Fruit fly (Drosophila melanogaster) whole organism, embryonic: ENCODE results near the gene spn-F.
A peak's percentile ranks its signal among the peaks of the same experiment; 100 is the strongest.

Source experiments
- ATbp ChIP-seq: fragments of 200-800 bp; sonication (Bioruptor generic); optimal IDR thresholded peaks from 2 replicates; lab custom pipeline; 2017; ENCODE audit warnings: missing biosample characterization, mild to moderate bottlenecking, missing genetic modification characterization, missing genetic modification reagents
- CG11504 ChIP-seq: fragments of 200-800 bp; sonication (Bioruptor generic); optimal IDR thresholded peaks from 3 replicates; lab custom pipeline; 2019; ENCODE audit warnings: missing biosample characterization, mild to moderate bottlenecking, missing genetic modification characterization, moderate library complexity
- CG15514 ChIP-seq: fragments of 200-800 bp; sonication (Bioruptor generic); optimal IDR thresholded peaks from 3 replicates; lab custom pipeline; 2017; ENCODE audit warnings: missing biosample characterization, missing genetic modification characterization, mild to moderate bottlenecking, moderate library complexity, missing genetic modification reagents
- CG1603 ChIP-seq: fragments of 200-800 bp; sonication (Bioruptor generic); optimal IDR thresholded peaks from 2 replicates; lab custom pipeline; 2019; ENCODE audit warnings: missing biosample characterization, mild to moderate bottlenecking, missing genetic modification characterization, moderate library complexity
- CG17612 ChIP-seq: fragments of 200-800 bp; sonication (Bioruptor generic); IDR thresholded peaks from 2 replicates; pipeline ENCODE4 v1.3.6; 2022; ENCODE audit warnings: missing biosample characterization, missing genetic modification characterization
- CG18011 ChIP-seq: fragments of 200-800 bp; sonication (Bioruptor generic); optimal IDR thresholded peaks from 2 replicates; lab custom pipeline; 2017; ENCODE audit warnings: missing biosample characterization, missing genetic modification characterization, mild to moderate bottlenecking, moderate library complexity, missing genotype
- CG18599 ChIP-seq: fragments of 200-800 bp; sonication (Bioruptor generic); optimal IDR thresholded peaks from 3 replicates; lab custom pipeline; 2017; ENCODE audit warnings: missing biosample characterization, missing genetic modification characterization, mild to moderate bottlenecking, moderate library complexity, missing genetic modification reagents
- CG7357 ChIP-seq: fragments of 200-800 bp; sonication (Bioruptor generic); IDR thresholded peaks from 3 replicates; pipeline ENCODE4 v1.3.6; 2022; ENCODE audit warnings: missing biosample characterization, missing genetic modification characterization
- CG7556 ChIP-seq: fragments of 200-800 bp; sonication (Bioruptor generic); optimal IDR thresholded peaks from 2 replicates; lab custom pipeline; 2017; ENCODE audit warnings: missing biosample characterization, mild to moderate bottlenecking, missing genetic modification characterization
- CG7839 ChIP-seq: fragments of 200-800 bp; sonication (Bioruptor generic); optimal IDR thresholded peaks from 3 replicates; lab custom pipeline; 2018; ENCODE audit warnings: missing biosample characterization, mild to moderate bottlenecking, missing genetic modification characterization, moderate library complexity
- CG8089 ChIP-seq: fragments of 200-800 bp; sonication (Bioruptor generic); optimal IDR thresholded peaks from 3 replicates; lab custom pipeline; 2016; ENCODE audit warnings: missing biosample characterization, missing genetic modification characterization
- CG8290 ChIP-seq, 3 experiments: fragments of 200-800 bp; sonication (Bioruptor generic); optimal IDR thresholded peaks; 2 replicates each; lab custom pipeline; 2016 to 2019; ENCODE audit warnings: missing biosample characterization in 3 of 3, missing genetic modification characterization in 3 of 3, mild to moderate bottlenecking in 2 of 3, moderate library complexity in 1 of 3
- CTCF ChIP-seq: fragments of 200-800 bp; sonication (Bioruptor generic); optimal IDR thresholded peaks from 2 replicates; lab custom pipeline; 2017; ENCODE audit warnings: missing biosample characterization, mild to moderate bottlenecking, missing genetic modification characterization, moderate library complexity
- E2f2 ChIP-seq: fragments of 200-800 bp; sonication (Bioruptor generic); IDR thresholded peaks from 2 replicates; pipeline ENCODE4 v1.3.6; 2022; ENCODE audit warnings: missing biosample characterization, missing genetic modification characterization
- Fer1 ChIP-seq: fragments of 200-800 bp; sonication (Bioruptor generic); optimal IDR thresholded peaks from 2 replicates; lab custom pipeline; 2017; ENCODE audit warnings: missing biosample characterization, mild to moderate bottlenecking, missing genetic modification characterization
- GATAe ChIP-seq: fragments of 200-800 bp; sonication (Bioruptor generic); conservative IDR thresholded peaks from 2 replicates; pipeline ENCODE4 v1.3.6; 2022; ENCODE audit warnings: missing biosample characterization, missing genetic modification characterization
- Hmr ChIP-seq: fragments of 200-800 bp; sonication (Bioruptor generic); optimal IDR thresholded peaks from 3 replicates; lab custom pipeline; 2017; ENCODE audit warnings: mild to moderate bottlenecking, missing biosample characterization, missing genetic modification reagents, missing genetic modification characterization
- Hr51 ChIP-seq, 2 experiments: fragments of 200-800 bp; sonication (Bioruptor generic); optimal IDR thresholded peaks; 2 replicates in 1 of 2; 3 replicates in 1 of 2; lab custom pipeline; 2016 to 2018; ENCODE audit warnings: missing biosample characterization in 2 of 2, missing genetic modification characterization in 2 of 2, mild to moderate bottlenecking in 1 of 2, moderate library complexity in 1 of 2
- Jarid2 ChIP-seq: fragments of 200-800 bp; sonication (Bioruptor generic); optimal IDR thresholded peaks from 3 replicates; lab custom pipeline; 2017; ENCODE audit warnings: mild to moderate bottlenecking, missing biosample characterization, missing genetic modification reagents, missing genetic modification characterization
- Med ChIP-seq: fragments of 200-800 bp; sonication (Bioruptor generic); peaks from one replicate; lab custom pipeline; 2016; ENCODE audit warnings: missing biosample characterization, missing genetic modification characterization, mild to moderate bottlenecking, inconsistent platforms, moderate library complexity
- NC2α ChIP-seq: fragments of 200-800 bp; sonication (Bioruptor generic); optimal IDR thresholded peaks from 2 replicates; lab custom pipeline; 2016; ENCODE audit warnings: missing biosample characterization, missing genetic modification characterization
- Rx ChIP-seq: fragments of 200-800 bp; sonication (Bioruptor generic); IDR thresholded peaks from 2 replicates; pipeline ENCODE4 v1.3.6; 2022; ENCODE audit warnings: missing biosample characterization, missing genetic modification characterization
- ap ChIP-seq: fragments of 200-800 bp; sonication (Bioruptor generic); IDR thresholded peaks from 2 replicates; pipeline ENCODE4 v1.3.6; 2022; ENCODE audit warnings: missing biosample characterization, missing genetic modification characterization
- ash1 ChIP-seq: fragments of 200-800 bp; sonication (Bioruptor generic); optimal IDR thresholded peaks from 2 replicates; lab custom pipeline; 2018; ENCODE audit warnings: missing biosample characterization, mild to moderate bottlenecking, missing genetic modification characterization
- bab2 ChIP-seq: fragments of 200-800 bp; sonication (Bioruptor generic); optimal IDR thresholded peaks from 2 replicates; lab custom pipeline; 2016; ENCODE audit warnings: missing biosample characterization, missing genetic modification characterization
- caup ChIP-seq: fragments of 200-800 bp; sonication (Bioruptor generic); optimal IDR thresholded peaks from 3 replicates; lab custom pipeline; 2017; ENCODE audit warnings: missing biosample characterization, mild to moderate bottlenecking, missing genetic modification characterization, moderate library complexity; ENCODE audit not compliant: severe bottlenecking
- dmrt99B ChIP-seq: fragments of 200-800 bp; sonication (Bioruptor generic); optimal IDR thresholded peaks from 2 replicates; lab custom pipeline; 2018; ENCODE audit warnings: missing biosample characterization, mild to moderate bottlenecking, missing genetic modification characterization, moderate library complexity
- esg ChIP-seq: fragments of 200-800 bp; sonication (Bioruptor generic); conservative IDR thresholded peaks from 2 replicates; pipeline ENCODE4 v1.3.6; 2022; ENCODE audit warnings: missing biosample characterization, missing genetic modification characterization
- fu2 ChIP-seq: fragments of 200-800 bp; sonication (Bioruptor generic); optimal IDR thresholded peaks from 2 replicates; lab custom pipeline; 2016; ENCODE audit warnings: missing biosample characterization, missing genetic modification characterization
- gem ChIP-seq: fragments of 200-800 bp; sonication (Bioruptor generic); optimal IDR thresholded peaks from 2 replicates; lab custom pipeline; 2019; ENCODE audit warnings: missing biosample characterization, mild to moderate bottlenecking, missing genetic modification characterization, moderate library complexity
- hkb ChIP-seq, 2 experiments: fragments of 200-800 bp in 1 of 2; fragments of >200 bp in 1 of 2; sonication (Bioruptor generic) in 1 of 2; IDR thresholded peaks in 1 of 2; optimal IDR thresholded peaks in 1 of 2; 2 replicates each; pipeline versions ENCODE4 v1.3.6 to Lab custom; 2017 to 2022; ENCODE audit warnings: missing biosample characterization in 1 of 2, missing genetic modification characterization in 1 of 2
- kay ChIP-seq: fragments of 200-800 bp; sonication (Bioruptor generic); optimal IDR thresholded peaks from 2 replicates; lab custom pipeline; 2016; ENCODE audit warnings: missing biosample characterization, missing genetic modification characterization
- knrl ChIP-seq: fragments of 200-800 bp; sonication (Bioruptor generic); IDR thresholded peaks from 3 replicates; pipeline ENCODE4 v1.3.6; 2022; ENCODE audit warnings: missing biosample characterization, missing genetic modification characterization; ENCODE audit not compliant: partially characterized antibody
- lab ChIP-seq: fragments of 200-800 bp; sonication (Bioruptor generic); optimal IDR thresholded peaks from 3 replicates; lab custom pipeline; 2017; ENCODE audit warnings: missing biosample characterization, missing genetic modification characterization, mild to moderate bottlenecking, moderate library complexity, missing genetic modification reagents
- mam ChIP-seq: fragments of 200-800 bp; sonication (Bioruptor generic); optimal IDR thresholded peaks from 3 replicates; lab custom pipeline; 2016; ENCODE audit warnings: missing biosample characterization, missing genetic modification characterization
- nerfin-1 ChIP-seq: fragments of 200-800 bp; sonication (Bioruptor generic); optimal IDR thresholded peaks from 3 replicates; lab custom pipeline; 2019; ENCODE audit warnings: missing biosample characterization, mild to moderate bottlenecking, missing genetic modification characterization, moderate library complexity
- p53 ChIP-seq: fragments of 200-800 bp; sonication (Bioruptor generic); optimal IDR thresholded peaks from 2 replicates; lab custom pipeline; 2016; ENCODE audit warnings: missing biosample characterization, missing genetic modification characterization
- pan ChIP-seq, 4 experiments: fragments of >200 bp in 3 of 4; fragments of 200-800 bp in 1 of 4; sonication (Bioruptor generic) in 1 of 4; optimal IDR thresholded peaks in 3 of 4; IDR thresholded peaks in 1 of 4; 2 replicates each; pipeline versions ENCODE4 v1.3.6 to Lab custom; 2017 to 2022; ENCODE audit warnings: missing biosample characterization in 2 of 4, missing genetic modification characterization in 2 of 4, mixed read lengths in 1 of 4
- peb ChIP-seq: fragments of 200-800 bp; sonication (Bioruptor generic); IDR thresholded peaks from 2 replicates; pipeline ENCODE4 v1.3.6; 2022; ENCODE audit warnings: missing biosample characterization, missing genetic modification characterization
- slbo ChIP-seq: fragments of 200-800 bp; sonication (Bioruptor generic); IDR thresholded peaks from 2 replicates; pipeline ENCODE4 v1.3.6; 2022; ENCODE audit warnings: missing biosample characterization, missing genetic modification characterization
- vvl ChIP-seq: fragments of 200-800 bp; sonication (Bioruptor generic); IDR thresholded peaks from 2 replicates; pipeline ENCODE4 v1.3.6; 2022; ENCODE audit warnings: missing biosample characterization, missing genetic modification characterization
- zf30C ChIP-seq: fragments of 200-800 bp; sonication (Bioruptor generic); optimal IDR thresholded peaks from 3 replicates; lab custom pipeline; 2018; ENCODE audit warnings: missing biosample characterization, mild to moderate bottlenecking, missing genetic modification characterization

The spn-F gene

DNA sequence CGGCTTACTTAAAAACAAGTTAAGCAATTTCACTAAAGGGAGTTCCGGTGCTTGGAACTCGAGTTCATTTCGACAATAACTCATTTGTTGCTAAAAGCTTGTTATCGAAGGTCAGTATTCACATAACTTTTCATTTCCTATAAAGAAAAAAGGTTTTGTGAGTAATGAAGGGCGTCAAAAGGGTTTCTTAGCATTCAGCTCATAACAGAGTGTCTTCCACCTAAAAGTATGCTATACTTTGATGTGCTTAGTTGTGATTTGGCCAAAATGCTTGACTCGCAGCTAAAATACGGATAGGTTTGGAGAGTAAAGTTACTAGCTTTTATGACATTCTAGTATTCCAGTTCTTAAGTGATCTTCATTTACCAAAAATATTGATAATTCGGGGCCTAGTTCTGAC lies 9.0 kb downstream of the spn-F start (continued):
- no peak for TF ChIP-seq ap (GFP tag; lab: Robert Waterston, UW)
- no peak for TF ChIP-seq Jarid2 (GFP tag; lab: Kevin White, UChicago)
- TF ChIP-seq CG8290 (GFP tag; optimal IDR thresholded peaks at IDR 0.05; lab: Kevin White, UChicago) = no peak
- TF ChIP-seq CG8290 (tag; optimal IDR thresholded peaks at IDR 0.05; lab: Kevin White, UChicago) = no peak
- peak; percentile 63 for TF ChIP-seq CG15514
- TF ChIP-seq caup (GFP tag; lab: Kevin White, UChicago) = peak; percentile 18

DNA sequence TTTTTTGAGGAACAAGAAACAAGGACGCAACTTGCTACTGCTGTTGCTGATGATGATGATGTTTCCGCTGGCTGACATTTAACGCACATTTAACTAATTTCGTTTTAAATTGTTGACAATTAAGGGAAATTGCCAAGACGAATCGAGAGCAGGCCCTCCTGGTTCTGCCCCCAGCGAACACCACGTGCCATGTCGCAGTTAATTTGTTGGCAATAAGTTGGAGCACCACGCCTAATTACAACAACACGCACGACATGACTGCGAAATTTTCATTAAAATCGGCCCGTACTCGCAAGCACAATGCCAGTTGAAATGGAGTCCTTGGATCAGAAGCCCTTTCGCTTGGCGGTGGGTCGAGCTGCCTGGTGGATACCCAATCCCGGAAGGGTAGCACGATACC lies 10.5 kb downstream of the spn-F start, which contains the start of gene ppk24:
Gene ppk24 (plus strand): TSS at position 301 of the 400 bp plus-strand sequence.
- TF ChIP-seq knrl (GFP tag; lab: Robert Waterston, UW) (no peak), Med (GFP tag; lab: Kevin White, UChicago) (peak; percentile 17), ash1 (GFP tag; lab: Kevin White, UChicago) (no peak), NC2α (GFP tag; lab: Kevin White, UChicago) (no peak), fu2 (no peak), nerfin-1 (no peak)
- TF ChIP-seq, all 482 proteins: peak for 1

DNA sequence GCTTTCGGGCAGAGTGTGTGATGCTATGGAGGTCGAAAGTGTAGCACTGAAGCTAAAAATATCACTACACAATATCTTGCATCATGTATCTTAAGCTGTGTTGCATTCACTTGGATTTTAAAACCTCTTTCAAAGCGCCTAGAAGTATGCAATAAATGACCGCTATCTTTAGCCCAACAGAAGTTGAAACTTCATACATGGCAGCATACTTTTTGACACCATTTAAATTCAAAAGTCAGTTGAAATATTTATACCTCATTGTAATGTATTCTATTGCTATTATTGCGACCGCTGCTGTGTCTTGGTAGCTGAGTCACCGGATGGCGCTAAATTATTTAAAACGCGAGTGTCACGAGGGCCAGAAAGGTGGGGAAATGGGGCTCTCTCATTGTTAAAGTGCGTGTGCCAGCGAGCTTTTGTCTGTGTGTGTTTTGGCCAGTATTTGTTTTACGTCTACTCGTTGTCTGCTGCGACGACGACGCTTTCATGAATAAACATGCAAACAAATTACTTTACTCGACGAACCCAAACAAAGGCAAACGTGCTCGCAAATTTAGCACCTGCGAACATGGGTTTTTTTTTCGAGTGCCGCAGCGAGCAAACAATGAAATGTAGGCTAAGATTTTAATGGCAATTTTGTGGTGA lies 16.0 kb downstream of the spn-F start:
- peak; percentile 6 for TF ChIP-seq CG15514
- TF ChIP-seq CTCF (GFP tag; lab: Kevin White, UChicago) = peak; percentile 6
- TF ChIP-seq lab (GFP tag; lab: Kevin White, UChicago) = peak; percentile 24
- peak; percentile 80 for TF ChIP-seq CG17612
- no peak for TF ChIP-seq CG1603 (tag; lab: Kevin White, UChicago)
- peak; percentile 32 for TF ChIP-seq p53 (GFP tag; lab: Kevin White, UChicago)
- peak; percentile 26 for TF ChIP-seq kay (GFP tag; lab: Kevin White, UChicago)
- peak; percentile 23 for TF ChIP-seq CG11504 (tag; lab: Kevin White, UChicago)
- TF ChIP-seq CG18011 = peak; percentile 93
- TF ChIP-seq gem (tag; lab: Kevin White, UChicago) = no peak
- peak; percentile 66 for TF ChIP-seq Med (GFP tag; lab: Kevin White, UChicago)
- TF ChIP-seq slbo (GFP tag; lab: Robert Waterston, UW) = no peak
- TF ChIP-seq hkb (optimal IDR thresholded peaks at IDR 0.05; lab: Kevin White, UChicago) = no peak
- 0 out of 2 replicates have a peak, but pooled peaks have one; percentile 20 for TF ChIP-seq hkb (GFP tag; IDR thresholded peaks at IDR 0.05; lab: Robert Waterston, UW)
- TF ChIP-seq esg = 0 out of 2 replicates have a peak, but pooled peaks have one; percentile 10
- TF ChIP-seq CG7839 (tag; lab: Kevin White, UChicago) = peak; percentile 6
- TF ChIP-seq E2f2 = peak; percentile 7; the same call in 1 of the 2 replicates
- no peak for TF ChIP-seq GATAe
- TF ChIP-seq CG8290 (GFP tag; optimal IDR thresholded peaks at IDR 0.05; lab: Kevin White, UChicago) = peak; percentile 83
- peak in 1 of 2 experiments; percentile 72 for TF ChIP-seq CG8290 (tag; optimal IDR thresholded peaks at IDR 0.05; lab: Kevin White, UChicago)
- TF ChIP-seq zf30C (GFP tag; lab: Kevin White, UChicago) = no peak
- peak; percentile 1 for TF ChIP-seq Fer1 (GFP tag; lab: Kevin White, UChicago)
- no peak for TF ChIP-seq peb (GFP tag; lab: Robert Waterston, UW)
- no peak for TF ChIP-seq Rx (GFP tag; lab: Robert Waterston, UW)
- peak; percentile 36 for TF ChIP-seq ATbp (GFP tag; lab: Kevin White, UChicago)
- TF ChIP-seq mam (GFP tag; lab: Kevin White, UChicago) = no peak
- TF ChIP-seq CG7556 (GFP tag; lab: Kevin White, UChicago) = peak; percentile 20
- peak; percentile 14 for TF ChIP-seq bab2 (GFP tag; lab: Kevin White, UChicago)
- TF ChIP-seq pan (optimal IDR thresholded peaks at IDR 0.05; lab: Kevin White, UChicago) = no peak
- TF ChIP-seq pan (GFP tag; optimal IDR thresholded peaks at IDR 0.05 in 1 of 2, IDR thresholded peaks at IDR 0.05 in 1 of 2) = peak in 1 of 2 experiments; percentile 8
- TF ChIP-seq dmrt99B (tag; lab: Kevin White, UChicago) = peak; percentile 21
- peak; percentile 12 for TF ChIP-seq CG18599 (GFP tag; lab: Kevin White, UChicago)
- peak; percentile 28 for TF ChIP-seq Hmr (GFP tag; lab: Kevin White, UChicago)
- TF ChIP-seq vvl (GFP tag; lab: Robert Waterston, UW) = peak; percentile 16; the same call in 1 of the 2 replicates
- TF ChIP-seq Hr51 (GFP tag; optimal IDR thresholded peaks at IDR 0.05; lab: Kevin White, UChicago) = peak in 1 of 2 experiments; percentile 34
- TF ChIP-seq CG7357 (GFP tag; lab: Robert Waterston, UW) = 0 out of 3 replicates have a peak, but pooled peaks have one; percentile 13
- no peak for TF ChIP-seq CG8089 (GFP tag; lab: Kevin White, UChicago)
